Fruit fly (Drosophila melanogaster) whole organism, embryonic: ENCODE measurements around the gene CG1951.
A peak's percentile ranks its signal among the peaks of the same experiment; 100 is the strongest.

Source experiments
- Abd-B ChIP-seq: fragments of 200-800 bp; sonication (Bioruptor generic); optimal IDR thresholded peaks from 2 replicates; lab custom pipeline; 2018; ENCODE audit warnings: missing biosample characterization, mild to moderate bottlenecking, missing genetic modification characterization, moderate library complexity
- Aef1 ChIP-seq: fragments of 200-800 bp; sonication (Bioruptor generic); IDR thresholded peaks from 3 replicates; pipeline ENCODE4 v1.3.6; 2022; ENCODE audit warnings: missing biosample characterization, missing genetic modification characterization
- Blimp-1 ChIP-seq: fragments of 200-800 bp; sonication (Bioruptor generic); optimal IDR thresholded peaks from 3 replicates; lab custom pipeline; 2018; ENCODE audit warnings: missing biosample characterization, missing genetic modification characterization, mild to moderate bottlenecking, moderate library complexity, missing genetic modification reagents
- CG1024 ChIP-seq: fragments of 200-800 bp; sonication (Bioruptor generic); IDR thresholded peaks from 2 replicates; pipeline ENCODE4 v1.3.6; 2022; ENCODE audit warnings: missing biosample characterization, missing genetic modification characterization
- CG11504 ChIP-seq: fragments of 200-800 bp; sonication (Bioruptor generic); optimal IDR thresholded peaks from 3 replicates; lab custom pipeline; 2019; ENCODE audit warnings: missing biosample characterization, mild to moderate bottlenecking, missing genetic modification characterization, moderate library complexity
- CG12155 ChIP-seq: fragments of 200-800 bp; sonication (Bioruptor generic); optimal IDR thresholded peaks from 3 replicates; lab custom pipeline; 2016; ENCODE audit warnings: missing biosample characterization, missing genetic modification characterization
- CG12219 ChIP-seq: fragments of 200-800 bp; sonication (Bioruptor generic); optimal IDR thresholded peaks from 3 replicates; lab custom pipeline; 2018; ENCODE audit warnings: missing biosample characterization, mild to moderate bottlenecking, missing genetic modification characterization
- CG1233 ChIP-seq: fragments of 200-800 bp; sonication (Bioruptor generic); optimal IDR thresholded peaks from 4 replicates; lab custom pipeline; 2018; ENCODE audit warnings: missing biosample characterization, mild to moderate bottlenecking, missing genetic modification characterization
- CG13424 ChIP-seq: fragments of 200-800 bp; sonication (Bioruptor generic); optimal IDR thresholded peaks from 2 replicates; lab custom pipeline; 2019; ENCODE audit warnings: missing biosample characterization, mild to moderate bottlenecking, missing genetic modification characterization, moderate library complexity
- CG15479 ChIP-seq: fragments of 200-800 bp; sonication (Bioruptor generic); optimal IDR thresholded peaks from 3 replicates; lab custom pipeline; 2019; ENCODE audit warnings: missing biosample characterization, mild to moderate bottlenecking, missing genetic modification characterization, moderate library complexity
- CG1603 ChIP-seq: fragments of 200-800 bp; sonication (Bioruptor generic); optimal IDR thresholded peaks from 2 replicates; lab custom pipeline; 2019; ENCODE audit warnings: missing biosample characterization, mild to moderate bottlenecking, missing genetic modification characterization, moderate library complexity
- CG1832 ChIP-seq: fragments of 200-800 bp; sonication (Bioruptor generic); optimal IDR thresholded peaks from 2 replicates; lab custom pipeline; 2017; ENCODE audit warnings: missing biosample characterization, mild to moderate bottlenecking, missing genetic modification characterization, inconsistent platforms
- CG18599 ChIP-seq: fragments of 200-800 bp; sonication (Bioruptor generic); optimal IDR thresholded peaks from 3 replicates; lab custom pipeline; 2017; ENCODE audit warnings: missing biosample characterization, missing genetic modification characterization, mild to moderate bottlenecking, moderate library complexity, missing genetic modification reagents
- CG2120 ChIP-seq: fragments of 200-800 bp; sonication (Bioruptor generic); optimal IDR thresholded peaks from 3 replicates; lab custom pipeline; 2016; ENCODE audit warnings: missing biosample characterization, missing genetic modification characterization
- CG2129 ChIP-seq: fragments of 200-800 bp; sonication (Bioruptor generic); IDR thresholded peaks from 2 replicates; pipeline ENCODE4 v1.3.6; 2022; ENCODE audit warnings: missing biosample characterization, missing genetic modification characterization; ENCODE audit not compliant: partially characterized antibody
- CG3163 ChIP-seq: fragments of 200-800 bp; sonication (Bioruptor generic); optimal IDR thresholded peaks from 3 replicates; lab custom pipeline; 2016; ENCODE audit warnings: missing biosample characterization, missing genetic modification characterization
- CG34224 ChIP-seq: fragments of 200-800 bp; sonication (Bioruptor generic); IDR thresholded peaks from 3 replicates; pipeline ENCODE4 v1.3.6; 2022; ENCODE audit warnings: missing biosample characterization, missing genetic modification characterization; ENCODE audit not compliant: partially characterized antibody
- CG3847 ChIP-seq: fragments of 200-800 bp; sonication (Bioruptor generic); IDR thresholded peaks from 2 replicates; pipeline ENCODE4 v1.3.6; 2022; ENCODE audit warnings: missing biosample characterization, missing genetic modification characterization
- CG43689 ChIP-seq: fragments of 200-800 bp; sonication (Bioruptor generic); IDR thresholded peaks from 2 replicates; pipeline ENCODE4 v1.3.6; 2022; ENCODE audit warnings: missing biosample characterization, missing genetic modification characterization
- CG6654 ChIP-seq: fragments of 200-800 bp; sonication (Bioruptor generic); optimal IDR thresholded peaks from 2 replicates; lab custom pipeline; 2017; ENCODE audit warnings: missing biosample characterization, mild to moderate bottlenecking, missing genetic modification characterization
- CG7839 ChIP-seq: fragments of 200-800 bp; sonication (Bioruptor generic); optimal IDR thresholded peaks from 3 replicates; lab custom pipeline; 2018; ENCODE audit warnings: missing biosample characterization, mild to moderate bottlenecking, missing genetic modification characterization, moderate library complexity
- CG9817 ChIP-seq: fragments of 200-800 bp; sonication (Bioruptor generic); optimal IDR thresholded peaks from 2 replicates; lab custom pipeline; 2018; ENCODE audit warnings: missing biosample characterization, mild to moderate bottlenecking, missing genetic modification characterization, moderate library complexity
- CG9876 ChIP-seq: fragments of 200-800 bp; sonication (Bioruptor generic); optimal IDR thresholded peaks from 2 replicates; lab custom pipeline; 2016; ENCODE audit warnings: missing biosample characterization, missing genetic modification characterization
- Chrac-16 ChIP-seq: fragments of 200-800 bp; sonication (Bioruptor generic); optimal IDR thresholded peaks from 3 replicates; lab custom pipeline; 2016; ENCODE audit warnings: missing biosample characterization, missing genetic modification characterization
- CrebB ChIP-seq: fragments of 200-800 bp; sonication (Bioruptor generic); optimal IDR thresholded peaks from 3 replicates; lab custom pipeline; 2018; ENCODE audit warnings: missing biosample characterization, mild to moderate bottlenecking, missing genetic modification characterization
- D19A ChIP-seq: fragments of 200-800 bp; optimal IDR thresholded peaks from 3 replicates; lab custom pipeline; 2019; ENCODE audit warnings: missing biosample characterization, mild to moderate bottlenecking, missing genetic modification characterization, moderate library complexity
- Deaf1 ChIP-seq: fragments of 200-800 bp; optimal IDR thresholded peaks from 3 replicates; lab custom pipeline; 2019; ENCODE audit warnings: missing biosample characterization, mild to moderate bottlenecking, missing genetic modification characterization, moderate library complexity
- Dref ChIP-seq: fragments of 200-800 bp; sonication (Bioruptor generic); IDR thresholded peaks from 2 replicates; pipeline ENCODE4 v1.3.6; 2022; ENCODE audit warnings: missing biosample characterization, missing genetic modification characterization
- HHEX ChIP-seq: fragments of 200-800 bp; sonication (Bioruptor generic); optimal IDR thresholded peaks from 3 replicates; lab custom pipeline; 2017; ENCODE audit warnings: missing biosample characterization, mild to moderate bottlenecking, missing genetic modification characterization, missing genetic modification reagents
- Hr39 ChIP-seq: fragments of >200 bp; optimal IDR thresholded peaks from 2 replicates; lab custom pipeline; 2017
- Hsf ChIP-seq: fragments of 200-800 bp; sonication (Bioruptor generic); optimal IDR thresholded peaks from 3 replicates; lab custom pipeline; 2016; ENCODE audit warnings: missing biosample characterization, missing genetic modification characterization
- Pdp1 ChIP-seq, 2 experiments: fragments of 200-800 bp; sonication (Bioruptor generic); optimal IDR thresholded peaks; 3 replicates each; lab custom pipeline; 2016; ENCODE audit warnings: missing biosample characterization in 2 of 2, missing genetic modification characterization in 2 of 2, mild to moderate bottlenecking in 1 of 2, moderate library complexity in 1 of 2
- Trl ChIP-seq, 3 experiments: fragments of >200 bp in 2 of 3; fragments of 200-800 bp in 1 of 3; sonication (Bioruptor generic) in 1 of 3; optimal IDR thresholded peaks; 2 replicates in 1 of 3; 3 replicates in 2 of 3; lab custom pipeline; 2016 to 2017; ENCODE audit warnings: missing biosample characterization in 1 of 3, missing genetic modification characterization in 1 of 3
- amos ChIP-seq: fragments of 200-800 bp; sonication (Bioruptor generic); IDR thresholded peaks from 2 replicates; pipeline ENCODE4 v1.3.6; 2022; ENCODE audit warnings: missing biosample characterization, missing genetic modification characterization; ENCODE audit not compliant: partially characterized antibody
- ap ChIP-seq: fragments of 200-800 bp; sonication (Bioruptor generic); IDR thresholded peaks from 2 replicates; pipeline ENCODE4 v1.3.6; 2022; ENCODE audit warnings: missing biosample characterization, missing genetic modification characterization
- cas ChIP-seq: fragments of 200-800 bp; sonication (Bioruptor generic); IDR thresholded peaks from 2 replicates; pipeline ENCODE4 v1.3.6; 2022; ENCODE audit warnings: missing biosample characterization, missing genetic modification characterization
- dan ChIP-seq: fragments of 200-800 bp; sonication (Bioruptor generic); IDR thresholded peaks from 2 replicates; pipeline ENCODE4 v1.3.6; 2022; ENCODE audit warnings: missing biosample characterization, missing genetic modification characterization
- dmrt99B ChIP-seq: fragments of 200-800 bp; sonication (Bioruptor generic); optimal IDR thresholded peaks from 2 replicates; lab custom pipeline; 2018; ENCODE audit warnings: missing biosample characterization, mild to moderate bottlenecking, missing genetic modification characterization, moderate library complexity
- esg ChIP-seq: fragments of 200-800 bp; sonication (Bioruptor generic); conservative IDR thresholded peaks from 2 replicates; pipeline ENCODE4 v1.3.6; 2022; ENCODE audit warnings: missing biosample characterization, missing genetic modification characterization
- eve ChIP-seq, 2 experiments: fragments of >200 bp; optimal IDR thresholded peaks; 2 replicates each; lab custom pipeline; 2017; ENCODE audit warnings: missing biosample characterization in 2 of 2, missing genetic modification characterization in 2 of 2
- ewg ChIP-seq: fragments of 200-800 bp; sonication (Bioruptor generic); optimal IDR thresholded peaks from 3 replicates; lab custom pipeline; 2017; ENCODE audit warnings: mild to moderate bottlenecking, missing biosample characterization, missing genetic modification reagents, missing genetic modification characterization
- gcm2 ChIP-seq: fragments of 200-800 bp; sonication (Bioruptor generic); optimal IDR thresholded peaks from 2 replicates; lab custom pipeline; 2016; ENCODE audit warnings: missing biosample characterization, missing genetic modification characterization
- nau ChIP-seq: fragments of 200-800 bp; sonication (Bioruptor generic); optimal IDR thresholded peaks from 3 replicates; lab custom pipeline; 2017; ENCODE audit warnings: missing biosample characterization, mild to moderate bottlenecking, missing genetic modification characterization, missing genetic modification reagents
- nerfin-1 ChIP-seq: fragments of 200-800 bp; sonication (Bioruptor generic); optimal IDR thresholded peaks from 3 replicates; lab custom pipeline; 2019; ENCODE audit warnings: missing biosample characterization, mild to moderate bottlenecking, missing genetic modification characterization, moderate library complexity
- nmo ChIP-seq: fragments of 200-800 bp; sonication (Bioruptor generic); optimal IDR thresholded peaks from 2 replicates; lab custom pipeline; 2018; ENCODE audit warnings: missing biosample characterization, mild to moderate bottlenecking, missing genetic modification characterization, moderate library complexity
- odd ChIP-seq: fragments of 200-800 bp; sonication (Bioruptor generic); optimal IDR thresholded peaks from 2 replicates; lab custom pipeline; 2017; ENCODE audit warnings: missing biosample characterization, mild to moderate bottlenecking, missing genetic modification characterization
- org-1 ChIP-seq: fragments of 200-800 bp; sonication (Bioruptor generic); optimal IDR thresholded peaks from 2 replicates; lab custom pipeline; 2017; ENCODE audit warnings: missing biosample characterization, missing genetic modification characterization
- sqz ChIP-seq: fragments of 200-800 bp; sonication (Bioruptor generic); optimal IDR thresholded peaks from 3 replicates; lab custom pipeline; 2018; ENCODE audit warnings: missing biosample characterization, mild to moderate bottlenecking, missing genetic modification characterization
- sr ChIP-seq: fragments of 200-800 bp; sonication (Bioruptor generic); IDR thresholded peaks from 3 replicates; pipeline ENCODE4 v1.3.6; 2022; ENCODE audit warnings: missing biosample characterization, missing genetic modification characterization
- tll ChIP-seq, 2 experiments: fragments of 200-800 bp in 1 of 2; fragments of >200 bp in 1 of 2; sonication (Bioruptor generic) in 1 of 2; optimal IDR thresholded peaks; 2 replicates each; lab custom pipeline; 2017 to 2019; ENCODE audit warnings: missing biosample characterization in 2 of 2, missing genetic modification characterization in 2 of 2, mild to moderate bottlenecking in 1 of 2, moderate library complexity in 1 of 2

Gene CG1951

dm6 chr3R:29064682-29065100, 37.7 kb downstream of the CG1951 start (continued):
- TF ChIP-seq CG15479 (GFP tag; lab: Kevin White, UChicago) = peak; percentile 12
- TF ChIP-seq Hsf (GFP tag; lab: Kevin White, UChicago) = no peak
- peak; percentile 83 to 90 for TF ChIP-seq Trl (optimal IDR thresholded peaks at IDR 0.05; lab: Kevin White, UChicago)
- no peak for TF ChIP-seq Trl (GFP tag; optimal IDR thresholded peaks at IDR 0.05; lab: Kevin White, UChicago)
- peak; percentile 4 for TF ChIP-seq odd
- no peak for TF ChIP-seq Chrac-16 (GFP tag; lab: Kevin White, UChicago)
- TF ChIP-seq cas = no peak
- no peak for TF ChIP-seq amos (GFP tag; lab: Robert Waterston, UW)
- no peak for TF ChIP-seq CG11504 (tag; lab: Kevin White, UChicago)
- peak; percentile 74 for TF ChIP-seq CG12155
- no peak for TF ChIP-seq gcm2 (GFP tag; lab: Kevin White, UChicago)
- TF ChIP-seq CG2120 (GFP tag; lab: Kevin White, UChicago) = no peak
- TF ChIP-seq CG9817 (tag; lab: Kevin White, UChicago) = no peak
- no peak for TF ChIP-seq esg (GFP tag; lab: Robert Waterston, UW)
- no peak for TF ChIP-seq Aef1 (GFP tag; lab: Robert Waterston, UW)
- TF ChIP-seq CG13424 = peak; percentile 4
- no peak for TF ChIP-seq CG1233
- no peak for TF ChIP-seq CG7839 (tag; lab: Kevin White, UChicago)
- TF ChIP-seq CG18599 (GFP tag; lab: Kevin White, UChicago) = peak; percentile 36
- TF ChIP-seq sr = no peak
- peak; percentile 68 for TF ChIP-seq CG3163 (GFP tag; lab: Kevin White, UChicago)
- TF ChIP-seq nau (GFP tag; lab: Kevin White, UChicago) = peak; percentile 21
- TF ChIP-seq CG12219 = no peak
- TF ChIP-seq HHEX (GFP tag; lab: Kevin White, UChicago) = no peak
- no peak for TF ChIP-seq CG2129 (GFP tag; lab: Robert Waterston, UW)
- peak; percentile 7 for TF ChIP-seq D19A (tag; lab: Kevin White, UChicago)
- TF ChIP-seq org-1 = no peak
- TF ChIP-seq nerfin-1 = peak; percentile 4
- TF ChIP-seq CG1024 (GFP tag; lab: Robert Waterston, UW) = no peak
- no peak for TF ChIP-seq Pdp1 (GFP tag; optimal IDR thresholded peaks at IDR 0.05; lab: Kevin White, UChicago)
- peak; percentile 78 for TF ChIP-seq Blimp-1
- no peak for TF ChIP-seq eve (GFP tag; optimal IDR thresholded peaks at IDR 0.05; lab: Kevin White, UChicago)
- no peak for TF ChIP-seq dmrt99B (tag; lab: Kevin White, UChicago)
- TF ChIP-seq sqz (GFP tag; lab: Kevin White, UChicago) = no peak
- TF ChIP-seq Hr39 (lab: Kevin White, UChicago) = no peak
- no peak for TF ChIP-seq CG1832 (GFP tag; lab: Kevin White, UChicago)
- peak; percentile 87 for TF ChIP-seq ewg (GFP tag; lab: Kevin White, UChicago)
- TF ChIP-seq dan (GFP tag; lab: Robert Waterston, UW) = no peak
- no peak for TF ChIP-seq ap
- TF ChIP-seq CG6654 = no peak
- no peak for TF ChIP-seq CG43689 (GFP tag; lab: Robert Waterston, UW)
- TF ChIP-seq Deaf1 (tag; lab: Kevin White, UChicago) = peak; percentile 29
- no peak for TF ChIP-seq nmo (GFP tag; lab: Kevin White, UChicago)
- no peak for TF ChIP-seq Abd-B (GFP tag; lab: Kevin White, UChicago)
- no peak for TF ChIP-seq tll (GFP tag; optimal IDR thresholded peaks at IDR 0.05; lab: Kevin White, UChicago)
- no peak for TF ChIP-seq CrebB (tag; lab: Kevin White, UChicago)
- TF ChIP-seq CG34224 (GFP tag; lab: Robert Waterston, UW) = no peak
- no peak for TF ChIP-seq Dref (GFP tag; lab: Robert Waterston, UW)
- no peak for TF ChIP-seq CG9876 (GFP tag; lab: Kevin White, UChicago)
- peak; percentile 8 for TF ChIP-seq CG1603 (tag; lab: Kevin White, UChicago)
- no peak for TF ChIP-seq CG3847 (GFP tag; lab: Robert Waterston, UW)
